Worm (Caenorhabditis elegans) whole organism, young adult: ENCODE measurements around the gene sipa-1.

Experiments
- F39B2.1 ChIP-seq: fragments of 200-800 bp; sonication (Bioruptor generic); IDR thresholded peaks from 2 replicates; pipeline ENCODE4 v1.3.6; 2022; ENCODE audit warnings: missing genetic modification reagents, missing genetic modification characterization, missing compliant biosample characterization
- F49E8.2 ChIP-seq: sonication (generic microtip); optimal IDR thresholded peaks from 3 replicates; lab custom pipeline; 2017; ENCODE audit warnings: missing genetic modification characterization, mild to moderate bottlenecking, missing compliant biosample characterization, antibody characterized with exemption, moderate library complexity; ENCODE audit not compliant: insufficient read depth
- T26A5.8 ChIP-seq: sonication (generic microtip); optimal IDR thresholded peaks from 2 replicates; lab custom pipeline; 2016; ENCODE audit warnings: missing genetic modification characterization, missing compliant biosample characterization
- hlh-26 ChIP-seq: fragments of 200-800 bp; sonication (Bioruptor generic); conservative IDR thresholded peaks from 2 replicates; pipeline ENCODE4 v1.3.6; 2022; ENCODE audit warnings: missing genetic modification reagents, missing genetic modification characterization, missing compliant biosample characterization
- hmg-20 ChIP-seq: fragments of 200-800 bp; sonication (Bioruptor generic); IDR thresholded peaks from 2 replicates; pipeline ENCODE4 v1.3.6; 2022; ENCODE audit warnings: missing genetic modification reagents, missing genetic modification characterization, missing compliant biosample characterization
- madf-8 ChIP-seq: fragments of 200-800 bp; sonication (Bioruptor generic); conservative IDR thresholded peaks from 2 replicates; pipeline ENCODE4 v1.3.6; 2022; ENCODE audit warnings: missing genetic modification reagents, missing genetic modification characterization, missing compliant biosample characterization
- nfya-1 ChIP-seq: sonication (generic microtip); optimal IDR thresholded peaks from 2 replicates; lab custom pipeline; 2017; ENCODE audit warnings: antibody characterized with exemption, missing compliant biosample characterization, missing genetic modification characterization, borderline replicate concordance; ENCODE audit not compliant: insufficient read depth
- sdz-38 ChIP-seq: sonication (generic microtip); optimal IDR thresholded peaks from 2 replicates; lab custom pipeline; 2016; ENCODE audit warnings: missing genotype, missing genetic modification characterization, missing compliant biosample characterization
- tbx-9 ChIP-seq: sonication (generic microtip); optimal IDR thresholded peaks from 2 replicates; lab custom pipeline; 2016; ENCODE audit warnings: borderline replicate concordance, missing genetic modification characterization, inconsistent platforms, missing compliant biosample characterization
- unc-130 ChIP-seq: sonication (generic microtip); optimal IDR thresholded peaks from 2 replicates; lab custom pipeline; 2016; ENCODE audit warnings: missing genetic modification reagents, missing genetic modification characterization, missing compliant biosample characterization
- unc-62 ChIP-seq: fragments of 150-350 bp; optimal IDR thresholded peaks from 2 replicates; lab custom pipeline; 2014; ENCODE audit warnings: missing biosample characterization, missing genetic modification reagents, missing genetic modification characterization
- zim-3 ChIP-seq: sonication (generic microtip); optimal IDR thresholded peaks from 2 replicates; lab custom pipeline; 2017; ENCODE audit warnings: mild to moderate bottlenecking, missing genetic modification characterization, moderate library complexity, missing compliant biosample characterization

- TF ChIP-seq F39B2.1 (GFP tag; lab: Robert Waterston, UW) (no peak), nfya-1 (tag; lab: Kevin White, UChicago) (no peak), T26A5.8 (tag; lab: Kevin White, UChicago) (no peak), hmg-20 (no peak), zim-3 (tag; lab: Kevin White, UChicago) (no peak), sdz-38 (tag; lab: Kevin White, UChicago) (no peak), unc-130 (GFP tag; lab: Kevin White, UChicago) (no peak), F49E8.2 (tag; lab: Kevin White, UChicago) (no peak), tbx-9 (tag; lab: Kevin White, UChicago) (no peak), hlh-26 (GFP tag; lab: Robert Waterston, UW) (no peak), madf-8 (GFP tag; lab: Robert Waterston, UW) (no peak), unc-62 (GFP tag; lab: Kevin White, UChicago) (no peak)
These were observed 53.9 kb downstream of the sipa-1 start, which contains the start of gene srx-88 for ce11 chrV:11583212-11583611.
